Fruit fly (Drosophila melanogaster) whole organism, embryonic: Measurements from ENCODE around the gene Z600.

Experiments used
- Aef1 ChIP-seq: fragments of 200-800 bp; sonication (Bioruptor generic); IDR thresholded peaks from 3 replicates; pipeline ENCODE4 v1.3.6; 2022; ENCODE audit warnings: missing biosample characterization, missing genetic modification characterization
- Blimp-1 ChIP-seq: fragments of 200-800 bp; sonication (Bioruptor generic); optimal IDR thresholded peaks from 3 replicates; lab custom pipeline; 2018; ENCODE audit warnings: missing biosample characterization, missing genetic modification characterization, mild to moderate bottlenecking, moderate library complexity, missing genetic modification reagents
- Bteb2 ChIP-seq: fragments of 200-800 bp; sonication (Bioruptor generic); optimal IDR thresholded peaks from 2 replicates; lab custom pipeline; 2016; ENCODE audit warnings: missing biosample characterization, missing genetic modification characterization
- CG10274 ChIP-seq: fragments of 200-800 bp; sonication (Bioruptor generic); optimal IDR thresholded peaks from 3 replicates; lab custom pipeline; 2017; ENCODE audit warnings: missing biosample characterization, mild to moderate bottlenecking, missing genetic modification characterization
- CG13287 ChIP-seq: fragments of 200-800 bp; sonication (Bioruptor generic); IDR thresholded peaks from 2 replicates; pipeline ENCODE4 v1.3.6; 2022; ENCODE audit warnings: missing biosample characterization, missing genetic modification characterization; ENCODE audit not compliant: partially characterized antibody
- CG17568 ChIP-seq: fragments of 200-800 bp; sonication (Bioruptor generic); optimal IDR thresholded peaks from 2 replicates; lab custom pipeline; 2018; ENCODE audit warnings: missing biosample characterization, mild to moderate bottlenecking, missing genetic modification characterization, moderate library complexity
- CG17912 ChIP-seq: fragments of 200-800 bp; sonication (Bioruptor generic); optimal IDR thresholded peaks from 2 replicates; lab custom pipeline; 2018; ENCODE audit warnings: missing biosample characterization, mild to moderate bottlenecking, missing genetic modification characterization
- CG2199 ChIP-seq: fragments of 200-800 bp; sonication (Bioruptor generic); IDR thresholded peaks from 3 replicates; pipeline ENCODE4 v1.3.6; 2022; ENCODE audit warnings: missing biosample characterization, missing genetic modification characterization
- CG31441 ChIP-seq: fragments of 200-800 bp; sonication (Bioruptor generic); IDR thresholded peaks from 2 replicates; pipeline ENCODE4 v1.3.6; 2022; ENCODE audit warnings: missing biosample characterization, missing genetic modification characterization
- CG3281 ChIP-seq: fragments of 200-800 bp; sonication (Bioruptor generic); optimal IDR thresholded peaks from 3 replicates; lab custom pipeline; 2017; ENCODE audit warnings: missing biosample characterization, mild to moderate bottlenecking, missing genetic modification characterization
- CG34224 ChIP-seq: fragments of 200-800 bp; sonication (Bioruptor generic); IDR thresholded peaks from 3 replicates; pipeline ENCODE4 v1.3.6; 2022; ENCODE audit warnings: missing biosample characterization, missing genetic modification characterization; ENCODE audit not compliant: partially characterized antibody
- CG4328 ChIP-seq: fragments of 200-800 bp; sonication (Bioruptor generic); optimal IDR thresholded peaks from 3 replicates; lab custom pipeline; 2017; ENCODE audit warnings: missing biosample characterization, missing genetic modification reagents, missing genetic modification characterization
- CG7745 ChIP-seq: fragments of 200-800 bp; sonication (Bioruptor generic); optimal IDR thresholded peaks from 2 replicates; lab custom pipeline; 2018; ENCODE audit warnings: missing biosample characterization, mild to moderate bottlenecking, missing genetic modification characterization, moderate library complexity
- CG7928 ChIP-seq: fragments of 200-800 bp; sonication (Bioruptor generic); optimal IDR thresholded peaks from 2 replicates; lab custom pipeline; 2017; ENCODE audit warnings: missing biosample characterization, mild to moderate bottlenecking, missing genetic modification characterization
- CG8089 ChIP-seq: fragments of 200-800 bp; sonication (Bioruptor generic); optimal IDR thresholded peaks from 3 replicates; lab custom pipeline; 2016; ENCODE audit warnings: missing biosample characterization, missing genetic modification characterization
- CG9876 ChIP-seq: fragments of 200-800 bp; sonication (Bioruptor generic); optimal IDR thresholded peaks from 2 replicates; lab custom pipeline; 2016; ENCODE audit warnings: missing biosample characterization, missing genetic modification characterization
- D19A ChIP-seq: fragments of 200-800 bp; optimal IDR thresholded peaks from 3 replicates; lab custom pipeline; 2019; ENCODE audit warnings: missing biosample characterization, mild to moderate bottlenecking, missing genetic modification characterization, moderate library complexity
- Gsc ChIP-seq: fragments of 200-800 bp; sonication (Bioruptor generic); IDR thresholded peaks from 2 replicates; pipeline ENCODE4 v1.3.6; 2022; ENCODE audit warnings: missing biosample characterization, missing genetic modification characterization
- HHEX ChIP-seq: fragments of 200-800 bp; sonication (Bioruptor generic); optimal IDR thresholded peaks from 3 replicates; lab custom pipeline; 2017; ENCODE audit warnings: missing biosample characterization, mild to moderate bottlenecking, missing genetic modification characterization, missing genetic modification reagents
- Neu2 ChIP-seq: fragments of 200-800 bp; sonication (Bioruptor generic); optimal IDR thresholded peaks from 3 replicates; lab custom pipeline; 2016; ENCODE audit warnings: missing biosample characterization, missing genetic modification characterization, borderline replicate concordance
- Nf-YB ChIP-seq: fragments of 200-800 bp; sonication (Bioruptor generic); optimal IDR thresholded peaks from 3 replicates; lab custom pipeline; 2019; ENCODE audit warnings: missing biosample characterization, mild to moderate bottlenecking, missing genetic modification characterization, moderate library complexity
- Nf-YC ChIP-seq: fragments of 200-800 bp; optimal IDR thresholded peaks from 3 replicates; lab custom pipeline; 2019; ENCODE audit warnings: missing biosample characterization, mild to moderate bottlenecking, missing genetic modification characterization, moderate library complexity
- Ravus ChIP-seq: fragments of 200-800 bp; sonication (Bioruptor generic); IDR thresholded peaks from 2 replicates; pipeline ENCODE4 v1.3.6; 2022; ENCODE audit warnings: missing biosample characterization, missing genetic modification characterization
- Six4 ChIP-seq: fragments of 200-800 bp; sonication (Bioruptor generic); optimal IDR thresholded peaks from 2 replicates; lab custom pipeline; 2016; ENCODE audit warnings: missing biosample characterization, missing genetic modification characterization
- ara ChIP-seq: fragments of 200-800 bp; sonication (Bioruptor generic); IDR thresholded peaks from 2 replicates; pipeline ENCODE4 v1.3.6; 2022; ENCODE audit warnings: missing biosample characterization, missing genetic modification characterization
- ash1 ChIP-seq: fragments of 200-800 bp; sonication (Bioruptor generic); optimal IDR thresholded peaks from 2 replicates; lab custom pipeline; 2018; ENCODE audit warnings: missing biosample characterization, mild to moderate bottlenecking, missing genetic modification characterization
- bbx ChIP-seq: fragments of 200-800 bp; sonication (Bioruptor generic); IDR thresholded peaks from 2 replicates; pipeline ENCODE4 v1.3.6; 2022; ENCODE audit warnings: missing biosample characterization, missing genetic modification characterization; ENCODE audit not compliant: partially characterized antibody
- bowl ChIP-seq: fragments of 200-800 bp; sonication (Bioruptor generic); IDR thresholded peaks from 2 replicates; pipeline ENCODE4 v1.3.6; 2022; ENCODE audit warnings: missing biosample characterization, missing genetic modification characterization
- btn ChIP-seq: fragments of 200-800 bp; sonication (Bioruptor generic); optimal IDR thresholded peaks from 2 replicates; lab custom pipeline; 2016; ENCODE audit warnings: missing biosample characterization, missing genetic modification characterization
- crol ChIP-seq: fragments of 200-800 bp; sonication (Bioruptor generic); IDR thresholded peaks from 2 replicates; pipeline ENCODE4 v1.3.6; 2022; ENCODE audit warnings: missing biosample characterization, missing genetic modification characterization
- crp ChIP-seq, 2 experiments: fragments of 200-800 bp; sonication (Bioruptor generic); optimal IDR thresholded peaks; 2 replicates in 1 of 2; 3 replicates in 1 of 2; lab custom pipeline; 2017; ENCODE audit warnings: missing biosample characterization in 2 of 2, missing genetic modification characterization in 2 of 2, mild to moderate bottlenecking in 1 of 2, moderate library complexity in 1 of 2
- dimm ChIP-seq: fragments of 200-800 bp; sonication (Bioruptor generic); IDR thresholded peaks from 2 replicates; pipeline ENCODE4 v1.3.6; 2022; ENCODE audit warnings: missing biosample characterization, missing genetic modification characterization
- gcm2 ChIP-seq: fragments of 200-800 bp; sonication (Bioruptor generic); optimal IDR thresholded peaks from 2 replicates; lab custom pipeline; 2016; ENCODE audit warnings: missing biosample characterization, missing genetic modification characterization
- gt ChIP-seq: fragments of 200-800 bp; sonication (Bioruptor generic); IDR thresholded peaks from 2 replicates; pipeline ENCODE4 v1.3.6; 2022; ENCODE audit warnings: missing biosample characterization, missing genetic modification characterization
- insv ChIP-seq, 2 experiments: fragments of 200-800 bp; sonication (Bioruptor generic); optimal IDR thresholded peaks; 3 replicates each; lab custom pipeline; 2016 to 2018; ENCODE audit warnings: missing biosample characterization in 2 of 2, missing genetic modification characterization in 2 of 2
- inv ChIP-seq: fragments of 200-800 bp; sonication (Bioruptor generic); IDR thresholded peaks from 2 replicates; pipeline ENCODE4 v1.3.6; 2022; ENCODE audit warnings: missing biosample characterization, missing genetic modification characterization; ENCODE audit not compliant: partially characterized antibody
- lmd ChIP-seq: fragments of 200-800 bp; sonication (Bioruptor generic); IDR thresholded peaks from 2 replicates; pipeline ENCODE4 v1.3.6; 2022; ENCODE audit warnings: missing biosample characterization, missing genetic modification characterization
- lola ChIP-seq, 3 experiments: fragments of >200 bp in 2 of 3; fragments of 200-800 bp in 1 of 3; sonication (Bioruptor generic) in 1 of 3; optimal IDR thresholded peaks; 2 replicates each; lab custom pipeline; 2017 to 2019; ENCODE audit warnings: missing biosample characterization in 3 of 3, missing genetic modification characterization in 3 of 3, mild to moderate bottlenecking in 1 of 3, moderate library complexity in 1 of 3
- oc ChIP-seq: fragments of 200-800 bp; sonication (Bioruptor generic); optimal IDR thresholded peaks from 2 replicates; lab custom pipeline; 2018; ENCODE audit warnings: missing biosample characterization, mild to moderate bottlenecking, missing genetic modification characterization, moderate library complexity
- pan ChIP-seq, 4 experiments: fragments of >200 bp in 3 of 4; fragments of 200-800 bp in 1 of 4; sonication (Bioruptor generic) in 1 of 4; optimal IDR thresholded peaks in 3 of 4; IDR thresholded peaks in 1 of 4; 2 replicates each; pipeline versions ENCODE4 v1.3.6 to Lab custom; 2017 to 2022; ENCODE audit warnings: missing biosample characterization in 2 of 4, missing genetic modification characterization in 2 of 4, mixed read lengths in 1 of 4
- phol ChIP-seq: fragments of 200-800 bp; sonication (Bioruptor generic); optimal IDR thresholded peaks from 3 replicates; lab custom pipeline; 2018; ENCODE audit warnings: missing biosample characterization, mild to moderate bottlenecking, missing genetic modification characterization, moderate library complexity
- salm ChIP-seq: fragments of 200-800 bp; sonication (Bioruptor generic); optimal IDR thresholded peaks from 2 replicates; lab custom pipeline; 2018; ENCODE audit warnings: missing biosample characterization, mild to moderate bottlenecking, missing genetic modification characterization
- seq ChIP-seq: fragments of 200-800 bp; sonication (Bioruptor generic); IDR thresholded peaks from 2 replicates; pipeline ENCODE4 v1.3.6; 2022; ENCODE audit warnings: missing biosample characterization, missing genetic modification characterization
- stwl ChIP-seq: fragments of 200-800 bp; sonication (Bioruptor generic); optimal IDR thresholded peaks from 3 replicates; lab custom pipeline; 2018; ENCODE audit warnings: missing biosample characterization, mild to moderate bottlenecking, missing genetic modification characterization, moderate library complexity
- tap ChIP-seq: fragments of 200-800 bp; optimal IDR thresholded peaks from 3 replicates; lab custom pipeline; 2019; ENCODE audit warnings: missing biosample characterization, mild to moderate bottlenecking, missing genetic modification characterization, moderate library complexity
- tin ChIP-seq: fragments of 200-800 bp; sonication (Bioruptor generic); optimal IDR thresholded peaks from 3 replicates; lab custom pipeline; 2016; ENCODE audit warnings: missing biosample characterization, missing genetic modification characterization
- twi ChIP-seq: fragments of 200-800 bp; optimal IDR thresholded peaks from 2 replicates; lab custom pipeline; 2019; ENCODE audit warnings: missing biosample characterization, mild to moderate bottlenecking, missing genetic modification characterization, moderate library complexity
- yki ChIP-seq: fragments of >200 bp; optimal IDR thresholded peaks from 3 replicates; lab custom pipeline; 2018
- zen ChIP-seq: fragments of 200-800 bp; sonication (Bioruptor generic); optimal IDR thresholded peaks from 3 replicates; lab custom pipeline; 2018; ENCODE audit warnings: missing biosample characterization, mild to moderate bottlenecking, missing genetic modification characterization, moderate library complexity

The Z600 gene

dm6 chr3L:15553993-15554644 is 45.3 kb downstream of the Z600 start, which contains the start of gene AGO2 (continued):
- TF ChIP-seq Neu2 (GFP tag; lab: Kevin White, UChicago) (peak; percentile 47), Nf-YB (GFP tag; lab: Kevin White, UChicago) (no peak), insv (GFP tag; optimal IDR thresholded peaks at IDR 0.05; lab: Kevin White, UChicago) (peak in 1 of 2 experiments; percentile 33), CG17568 (peak; percentile 61), CG8089 (GFP tag; lab: Kevin White, UChicago) (no peak), lola (GFP tag; optimal IDR thresholded peaks at IDR 0.05; lab: Kevin White, UChicago) (no peak), tin (GFP tag; lab: Kevin White, UChicago) (peak; percentile 4), twi (tag; lab: Kevin White, UChicago) (peak; percentile 53), inv (GFP tag; lab: Robert Waterston, UW) (peak; percentile 59; the same call in 1 of the 2 replicates), ara (no peak), CG31441 (no peak), oc (tag; lab: Kevin White, UChicago) (no peak), Blimp-1 (GFP tag; lab: Kevin White, UChicago) (no peak), zen (tag; lab: Kevin White, UChicago) (no peak), salm (tag; lab: Kevin White, UChicago) (no peak), Aef1 (GFP tag; lab: Robert Waterston, UW) (peak; percentile 70), lmd (no peak), stwl (tag; lab: Kevin White, UChicago) (peak; percentile 55), CG3281 (no peak), Nf-YC (peak; percentile 19), btn (GFP tag; lab: Kevin White, UChicago) (no peak), bbx (peak; percentile 69), CG13287 (peak; percentile 80), CG7928 (GFP tag; lab: Kevin White, UChicago) (no peak), Six4 (GFP tag; lab: Kevin White, UChicago) (peak; percentile 17), gt (GFP tag; lab: Robert Waterston, UW) (no peak), crol (GFP tag; lab: Robert Waterston, UW) (no peak), bowl (GFP tag; lab: Robert Waterston, UW) (no peak), D19A (tag; lab: Kevin White, UChicago) (no peak), Ravus (no peak), CG17912 (GFP tag; lab: Kevin White, UChicago) (no peak), yki (lab: Kevin White, UChicago) (no peak), pan (optimal IDR thresholded peaks at IDR 0.05; lab: Kevin White, UChicago) (no peak), pan (GFP tag; optimal IDR thresholded peaks at IDR 0.05 in 1 of 2, IDR thresholded peaks at IDR 0.05 in 1 of 2) (no peak), Bteb2 (GFP tag; lab: Kevin White, UChicago) (no peak), seq (GFP tag; lab: Robert Waterston, UW) (no peak; the same call in 1 of the 2 replicates), CG2199 (0 out of 3 replicates have a peak, but pooled peaks have one; percentile 46), tap (tag; lab: Kevin White, UChicago) (no peak), phol (peak; percentile 90), gcm2 (GFP tag; lab: Kevin White, UChicago) (no peak), CG7745 (no peak), Gsc (GFP tag; lab: Robert Waterston, UW) (no peak), CG34224 (peak; percentile 83), CG10274 (GFP tag; lab: Kevin White, UChicago) (no peak), HHEX (GFP tag; lab: Kevin White, UChicago) (peak; percentile 21), CG9876 (GFP tag; lab: Kevin White, UChicago) (no peak), CG4328 (no peak), ash1 (GFP tag; lab: Kevin White, UChicago) (no peak), dimm (GFP tag; lab: Robert Waterston, UW) (no peak), crp (GFP tag; optimal IDR thresholded peaks at IDR 0.05; lab: Kevin White, UChicago) (peak in 1 of 2 experiments; percentile 26)
